Fruit fly (Drosophila melanogaster) whole organism, wandering third instar larva: Measurements from ENCODE around the gene CG7227.
A peak's percentile ranks its signal among the peaks of the same experiment; 100 is the strongest.

ENCODE experiments used
- Abd-B ChIP-seq: fragments of >200 bp; optimal IDR thresholded peaks from 2 replicates; lab custom pipeline; 2017; ENCODE audit warnings: missing biosample characterization, missing genetic modification characterization
- GATAd ChIP-seq: sonication (Bioruptor generic); optimal IDR thresholded peaks from 2 replicates; lab custom pipeline; 2016; ENCODE audit warnings: missing biosample characterization, missing genetic modification characterization
- OdsH ChIP-seq: fragments of 200-800 bp; sonication (Bioruptor generic); optimal IDR thresholded peaks from 2 replicates; lab custom pipeline; 2016; ENCODE audit warnings: missing biosample characterization, mild to moderate bottlenecking, missing genetic modification characterization
- br ChIP-seq: fragments of 200-800 bp; sonication (Bioruptor generic); optimal IDR thresholded peaks from 2 replicates; lab custom pipeline; 2016; ENCODE audit warnings: missing biosample characterization, missing genetic modification characterization

DNA sequence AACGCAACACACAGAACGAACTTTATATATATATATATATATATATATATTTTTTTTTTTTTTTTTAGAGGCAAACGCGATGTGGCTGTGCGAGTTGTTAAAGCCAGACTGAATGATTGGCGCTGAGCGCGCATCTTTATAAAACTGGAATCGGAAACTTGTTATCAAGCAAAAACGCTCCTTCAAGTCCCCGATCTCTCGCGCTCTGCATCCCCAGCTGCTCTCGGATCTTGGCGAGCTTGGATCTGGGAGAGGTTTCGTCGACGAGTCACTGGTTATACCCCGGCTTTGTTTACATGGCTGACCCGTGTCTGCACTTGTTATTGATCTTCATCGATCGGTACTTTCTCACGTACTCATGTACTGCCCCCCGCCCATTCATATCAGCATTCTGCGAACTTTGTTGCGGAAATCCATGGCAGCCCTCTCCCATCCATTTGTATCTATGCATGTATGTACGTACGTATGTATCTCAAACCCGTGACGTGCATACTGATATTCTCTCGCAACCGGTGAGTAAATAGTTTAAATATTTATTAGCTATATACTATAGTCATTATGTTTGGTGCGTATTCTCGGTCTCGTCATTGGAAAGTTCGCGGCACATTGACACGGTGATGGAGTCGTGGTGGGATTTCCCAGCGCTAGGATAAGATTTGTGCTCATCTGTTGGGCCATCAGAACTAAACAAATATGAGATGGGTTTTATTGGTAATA is 9.4 kb upstream of the CG7227 start, which contains the start of gene Spn28Dc:
- TF ChIP-seq OdsH (GFP tag; lab: Kevin White, UChicago), result no peak
- TF ChIP-seq Abd-B, result no peak
- TF ChIP-seq br (GFP tag; lab: Kevin White, UChicago), result peak; percentile 8
- no peak for TF ChIP-seq GATAd (GFP tag; lab: Kevin White, UChicago)
